Worm (Caenorhabditis elegans): Measurements from ENCODE around the gene ZC239.5.

Gene ZC239.5

ce11 chrII:3259254-3259653 is 48.8 kb downstream of the ZC239.5 start, which contains the start of gene gcy-19:
Gene gcy-19 (minus strand): TSS chrII:3259354.
- TF ChIP-seq hmbx-1 (tag; optimal IDR thresholded peaks at IDR 0.05) (no peak), sea-1 (GFP tag; conservative IDR thresholded peaks at IDR 0.05) (no peak), F13C5.2 (tag; optimal IDR thresholded peaks at IDR 0.05) (no peak), tbx-37 (GFP tag; conservative IDR thresholded peaks at IDR 0.05) (no peak)

ce11 chrII:3262504-3262903 is 52.0 kb downstream of the ZC239.5 start, which contains the start of gene F02E11.2:
Gene F02E11.2 (plus strand): TSS chrII:3262804.
- no peak for TF ChIP-seq ets-7 (tag; optimal IDR thresholded peaks at IDR 0.05)
- no peak for TF ChIP-seq hmbx-1 (tag; optimal IDR thresholded peaks at IDR 0.05)
- TF ChIP-seq hmg-4 (GFP tag; optimal IDR thresholded peaks at IDR 0.05) = no peak
- TF ChIP-seq B0310.2 (tag; optimal IDR thresholded peaks at IDR 0.05) = no peak
- TF ChIP-seq scrt-1 (GFP tag; IDR thresholded peaks at IDR 0.05) = no peak
- no peak for TF ChIP-seq ceh-13 (GFP tag; optimal IDR thresholded peaks at IDR 0.05)
- TF ChIP-seq pes-1 (GFP tag; IDR thresholded peaks at IDR 0.05) = no peak
- TF ChIP-seq tra-4 (tag; optimal IDR thresholded peaks at IDR 0.05) = no peak
- no peak for TF ChIP-seq ceh-36 (tag; optimal IDR thresholded peaks at IDR 0.05)
- TF ChIP-seq sea-1 (GFP tag; conservative IDR thresholded peaks at IDR 0.05) = no peak
- no peak for TF ChIP-seq ama-1 (optimal IDR thresholded peaks at IDR 0.05)
- no peak for TF ChIP-seq F13C5.2 (tag; optimal IDR thresholded peaks at IDR 0.05)
- TF ChIP-seq flt-1 (GFP tag; IDR thresholded peaks at IDR 0.05) = no peak
- TF ChIP-seq aly-1 (tag; optimal IDR thresholded peaks at IDR 0.05) = no peak
- no peak for TF ChIP-seq hnd-1 (tag; optimal IDR thresholded peaks at IDR 0.05)

Data from whole organism, early embryonic.